Worm (Caenorhabditis elegans) whole organism, mixed stage, embryonic: ENCODE data around the gene C05B5.12.

Experiments used
- M03D4.4 ChIP-seq: sonication (generic microtip); optimal IDR thresholded peaks from 2 replicates; lab custom pipeline; 2017; ENCODE audit warnings: mild to moderate bottlenecking, missing genetic modification characterization, missing compliant biosample characterization
- bed-3 ChIP-seq: fragments of 200-800 bp; sonication (Bioruptor generic); optimal IDR thresholded peaks from 3 replicates; lab custom pipeline; 2018; ENCODE audit warnings: mild to moderate bottlenecking, missing genetic modification characterization, moderate library complexity, missing compliant biosample characterization
- blmp-1 ChIP-seq: fragments of 150-350 bp; optimal IDR thresholded peaks from 2 replicates; lab custom pipeline; 2014; ENCODE audit warnings: missing biosample characterization, missing genetic modification characterization
- ceh-39 ChIP-seq: fragments of 150-350 bp; optimal IDR thresholded peaks from 2 replicates; lab custom pipeline; 2014; ENCODE audit warnings: missing biosample characterization, missing genetic modification characterization
- ceh-43 ChIP-seq: fragments of 200-800 bp; sonication (Bioruptor generic); optimal IDR thresholded peaks from 2 replicates; lab custom pipeline; 2018; ENCODE audit warnings: mild to moderate bottlenecking, missing genetic modification characterization, moderate library complexity, missing compliant biosample characterization
- ceh-83 ChIP-seq: fragments of 200-800 bp; sonication (Bioruptor generic); optimal IDR thresholded peaks from 2 replicates; lab custom pipeline; 2018; ENCODE audit warnings: mild to moderate bottlenecking, missing genetic modification characterization, missing compliant biosample characterization
- ces-1 ChIP-seq: fragments of 150-350 bp; optimal IDR thresholded peaks from 2 replicates; lab custom pipeline; 2014; ENCODE audit warnings: missing biosample characterization, missing genetic modification reagents, missing genetic modification characterization
- drap-1 ChIP-seq: fragments of 200-800 bp; sonication (Bioruptor generic); optimal IDR thresholded peaks from 3 replicates; lab custom pipeline; 2018; ENCODE audit warnings: mild to moderate bottlenecking, missing genetic modification characterization, missing compliant biosample characterization
- elt-1 ChIP-seq: sonication (generic microtip); optimal IDR thresholded peaks from 2 replicates; lab custom pipeline; 2017; ENCODE audit warnings: missing genetic modification characterization, mild to moderate bottlenecking, missing compliant biosample characterization, antibody characterized with exemption, moderate library complexity, borderline replicate concordance; ENCODE audit not compliant: insufficient read depth
- elt-3 ChIP-seq: fragments of 150-350 bp; optimal IDR thresholded peaks from 2 replicates; lab custom pipeline; 2014; ENCODE audit warnings: missing biosample characterization, missing genetic modification characterization
- flh-1 ChIP-seq: fragments of 200-800 bp; sonication (Bioruptor generic); optimal IDR thresholded peaks from 2 replicates; lab custom pipeline; 2018; ENCODE audit warnings: mild to moderate bottlenecking, missing genetic modification characterization, moderate library complexity, missing compliant biosample characterization
- ham-2 ChIP-seq: fragments of 200-800 bp; sonication (Bioruptor generic); optimal IDR thresholded peaks from 2 replicates; lab custom pipeline; 2018; ENCODE audit warnings: mild to moderate bottlenecking, missing genetic modification characterization, missing compliant biosample characterization
- hlh-1 ChIP-seq: fragments of 150-350 bp; optimal IDR thresholded peaks from 2 replicates; lab custom pipeline; 2014; ENCODE audit warnings: missing biosample characterization, missing genetic modification reagents, missing genetic modification characterization
- lin-32 ChIP-seq: fragments of 200-800 bp; sonication (Bioruptor generic); optimal IDR thresholded peaks from 2 replicates; lab custom pipeline; 2018; ENCODE audit warnings: mild to moderate bottlenecking, missing genetic modification characterization, missing compliant biosample characterization
- lsy-2 ChIP-seq: fragments of 150-350 bp; optimal IDR thresholded peaks from 2 replicates; lab custom pipeline; 2014; ENCODE audit warnings: missing biosample characterization, missing genetic modification characterization
- mab-5 ChIP-seq: fragments of 150-350 bp; optimal IDR thresholded peaks from 2 replicates; lab custom pipeline; 2014; ENCODE audit warnings: missing biosample characterization, missing genetic modification characterization
- mep-1 ChIP-seq: fragments of 150-350 bp; optimal IDR thresholded peaks from 2 replicates; lab custom pipeline; 2017; ENCODE audit warnings: missing biosample characterization, missing genetic modification reagents, missing genetic modification characterization, inconsistent platforms
- mls-2 ChIP-seq: sonication (generic microtip); optimal IDR thresholded peaks from 2 replicates; lab custom pipeline; 2016; ENCODE audit warnings: mild to moderate bottlenecking, missing genetic modification characterization, moderate library complexity, missing compliant biosample characterization
- nhr-12 ChIP-seq: fragments of 150-350 bp; optimal IDR thresholded peaks from 2 replicates; lab custom pipeline; 2014; ENCODE audit warnings: missing biosample characterization, missing genetic modification characterization
- nhr-2 ChIP-seq: fragments of 150-350 bp; optimal IDR thresholded peaks from 2 replicates; lab custom pipeline; 2014; ENCODE audit warnings: missing biosample characterization, missing genetic modification characterization
- nhr-237 ChIP-seq: fragments of 150-350 bp; optimal IDR thresholded peaks from 2 replicates; lab custom pipeline; 2014; ENCODE audit warnings: missing biosample characterization, missing genetic modification characterization
- nhr-28 ChIP-seq: fragments of 150-350 bp; optimal IDR thresholded peaks from 2 replicates; lab custom pipeline; 2014; ENCODE audit warnings: missing biosample characterization, missing genetic modification characterization
- nhr-76 ChIP-seq: sonication (generic microtip); optimal IDR thresholded peaks from 2 replicates; lab custom pipeline; 2017; ENCODE audit warnings: missing biosample characterization, missing genetic modification characterization
- pha-4 ChIP-seq: fragments of 150-350 bp; optimal IDR thresholded peaks from 2 replicates; lab custom pipeline; 2018; ENCODE audit warnings: missing biosample characterization, missing genetic modification reagents, missing genetic modification characterization
- snpc-4 ChIP-seq: fragments of 150-350 bp; optimal IDR thresholded peaks from 2 replicates; lab custom pipeline; 2014; ENCODE audit warnings: missing biosample characterization, missing genetic modification characterization
- sptf-1 ChIP-seq: sonication (generic microtip); optimal IDR thresholded peaks from 2 replicates; lab custom pipeline; 2017; ENCODE audit warnings: mild to moderate bottlenecking, missing genetic modification characterization, moderate library complexity, missing compliant biosample characterization
- tbx-8 ChIP-seq: fragments of 200-800 bp; sonication (Bioruptor generic); optimal IDR thresholded peaks from 2 replicates; lab custom pipeline; 2018; ENCODE audit warnings: mild to moderate bottlenecking, missing genetic modification characterization, moderate library complexity, missing compliant biosample characterization
- unc-39 ChIP-seq: fragments of 150-350 bp; optimal IDR thresholded peaks from 2 replicates; lab custom pipeline; 2014; ENCODE audit warnings: missing biosample characterization, missing genetic modification characterization
- unc-62 ChIP-seq: fragments of 150-350 bp; optimal IDR thresholded peaks from 2 replicates; lab custom pipeline; 2014; ENCODE audit warnings: missing biosample characterization, missing genetic modification reagents, missing genetic modification characterization
- zip-8 ChIP-seq: fragments of 150-350 bp; optimal IDR thresholded peaks from 2 replicates; lab custom pipeline; 2014; ENCODE audit warnings: missing biosample characterization, missing genetic modification characterization

C05B5.12 gene

ce11 chrIII:9988352-9988751 is 1.2 kb downstream of the C05B5.12 start, which contains the start of gene C05B5.1:
TSS of gene C05B5.1 (minus strand) at chrIII:9988452.
- no peak for TF ChIP-seq ham-2 (GFP tag; lab: Kevin White, UChicago)
- TF ChIP-seq ceh-39: no peak
- no peak for TF ChIP-seq nhr-2 (tag; lab: Kevin White, UChicago)
- no peak for TF ChIP-seq ceh-43
- no peak for TF ChIP-seq M03D4.4
- TF ChIP-seq zip-8: no peak
- TF ChIP-seq nhr-28 (tag; lab: Kevin White, UChicago): no peak
- TF ChIP-seq sptf-1 (tag; lab: Kevin White, UChicago): no peak
- TF ChIP-seq snpc-4: no peak
- TF ChIP-seq lsy-2 (tag; lab: Kevin White, UChicago): no peak
- no peak for TF ChIP-seq nhr-12 (tag; lab: Kevin White, UChicago)
- TF ChIP-seq unc-39: no peak
- TF ChIP-seq pha-4 (tag; lab: Kevin White, UChicago): no peak

- TF ChIP-seq nhr-237 (tag; lab: Kevin White, UChicago) (no peak), ceh-43 (no peak), nhr-12 (tag; lab: Kevin White, UChicago) (no peak), bed-3 (no peak), drap-1 (GFP tag; lab: Kevin White, UChicago) (no peak), nhr-2 (tag; lab: Kevin White, UChicago) (no peak), lin-32 (no peak), unc-62 (GFP tag; lab: Kevin White, UChicago) (no peak), elt-3 (tag; lab: Kevin White, UChicago) (no peak), pha-4 (tag; lab: Kevin White, UChicago) (no peak), ces-1 (GFP tag; lab: Kevin White, UChicago) (no peak), ceh-39 (no peak), sptf-1 (tag; lab: Kevin White, UChicago) (no peak), lsy-2 (tag; lab: Kevin White, UChicago) (no peak)
Observed at ce11 chrIII:9991324-9991723, 4.1 kb downstream of the C05B5.12 start.

DNA sequence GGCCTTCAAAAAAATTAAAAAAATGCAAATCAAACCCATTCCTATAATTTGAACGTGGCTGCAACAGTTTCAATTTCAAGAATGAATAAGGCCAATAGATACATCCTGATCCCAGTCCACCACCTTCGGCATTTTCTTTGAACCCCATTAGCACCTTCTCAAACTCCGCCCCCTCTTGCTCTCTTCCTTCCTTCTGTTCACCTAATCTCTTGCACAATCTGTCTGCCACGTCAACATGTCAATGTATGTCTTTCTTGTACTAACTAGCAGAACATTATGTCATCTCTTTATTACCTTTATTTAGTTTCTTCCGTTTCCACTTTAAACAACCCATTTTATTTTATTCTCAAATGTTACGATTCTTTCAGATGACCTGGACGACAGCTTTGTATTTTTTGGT is 6.4 kb downstream of the C05B5.12 start, which contains the start of gene C05B5.4:
TSS of gene C05B5.4 (plus strand) at position 351 of the 400 bp plus-strand sequence.
- TF ChIP-seq elt-3 (tag; lab: Kevin White, UChicago) (no peak), zip-8 (peak; percentile 23), bed-3 (no peak), mls-2 (no peak), hlh-1 (tag; lab: Kevin White, UChicago) (no peak), nhr-2 (tag; lab: Kevin White, UChicago) (peak; percentile 84), elt-1 (tag; lab: Kevin White, UChicago) (no peak), ceh-43 (no peak), mab-5 (tag; lab: Kevin White, UChicago) (no peak), blmp-1 (tag; lab: Kevin White, UChicago) (no peak), flh-1 (GFP tag; lab: Kevin White, UChicago) (no peak), lin-32 (no peak)

DNA sequence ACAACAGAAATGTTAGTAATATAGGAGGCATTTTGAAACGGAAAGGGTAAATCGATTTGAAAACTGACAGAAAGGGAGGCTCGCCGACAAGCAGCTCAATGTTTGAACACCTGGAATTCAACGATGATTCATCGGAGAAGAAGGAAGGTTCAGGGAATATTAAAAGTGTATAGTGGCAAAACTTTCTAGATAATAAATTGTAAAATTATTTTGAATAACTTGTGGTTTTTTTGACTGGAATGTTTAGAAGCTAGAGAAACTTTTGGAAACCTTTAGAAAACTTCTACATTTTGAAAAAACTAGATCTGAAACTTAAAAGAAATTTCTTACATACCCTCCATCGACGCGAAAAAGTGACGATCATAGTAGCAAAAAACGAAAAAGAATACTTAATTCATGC is 10.7 kb downstream of the C05B5.12 start, which contains the start of gene pqn-8:
TSS of gene pqn-8 (minus strand) at position 101 of the 400 bp plus-strand sequence.
- no peak for TF ChIP-seq snpc-4
- TF ChIP-seq lsy-2 (tag; lab: Kevin White, UChicago): no peak
- TF ChIP-seq ceh-39: no peak
- no peak for TF ChIP-seq mep-1 (tag; lab: Kevin White, UChicago)
- TF ChIP-seq ceh-43: no peak
- TF ChIP-seq unc-39: no peak
- TF ChIP-seq flh-1 (GFP tag; lab: Kevin White, UChicago): no peak
- TF ChIP-seq unc-62 (GFP tag; lab: Kevin White, UChicago): no peak
- TF ChIP-seq nhr-12 (tag; lab: Kevin White, UChicago): no peak
- no peak for TF ChIP-seq pha-4 (tag; lab: Kevin White, UChicago)
- TF ChIP-seq bed-3: no peak
- TF ChIP-seq blmp-1 (tag; lab: Kevin White, UChicago): no peak
- TF ChIP-seq mab-5 (tag; lab: Kevin White, UChicago): no peak
- TF ChIP-seq nhr-76 (tag; lab: Kevin White, UChicago): no peak
- no peak for TF ChIP-seq nhr-2 (tag; lab: Kevin White, UChicago)
- no peak for TF ChIP-seq nhr-28 (tag; lab: Kevin White, UChicago)

- TF ChIP-seq blmp-1 (tag; lab: Kevin White, UChicago): no peak
- no peak for TF ChIP-seq M03D4.4
- TF ChIP-seq ceh-83 (GFP tag; lab: Kevin White, UChicago): no peak
- no peak for TF ChIP-seq tbx-8
Observed at ce11 chrIII:9999235-9999634, 12.1 kb downstream of the C05B5.12 start, which contains the start of gene C05B5.17. TSS of gene C05B5.17 (minus strand) at chrIII:9999335.
